Worm (Caenorhabditis elegans): ENCODE results near the gene ZC239.17.
"Not testable (repeated sequence)": the region's sequence is repeated elsewhere in the genome, so short reads cannot be mapped to it uniquely, and the experiment has no call there.

ce11 chrII:3191544-3191943 lies 34.1 kb downstream of the ZC239.17 start, which contains the start of gene Y27F2A.9:
- not testable (repeated sequence) for TF ChIP-seq ces-1 (GFP tag; optimal IDR thresholded peaks at IDR 0.05); ztf-11 (tag; optimal IDR thresholded peaks at IDR 0.05); tbx-8 (GFP tag; optimal IDR thresholded peaks at IDR 0.05); unc-39 (tag; optimal IDR thresholded peaks at IDR 0.05); nhr-237 (tag; optimal IDR thresholded peaks at IDR 0.05); snpc-4 (tag; optimal IDR thresholded peaks at IDR 0.05); elt-1 (tag; optimal IDR thresholded peaks at IDR 0.05; ENCODE audit: borderline replicate concordance, insufficient read depth); hlh-1 (tag; optimal IDR thresholded peaks at IDR 0.05); unc-62 (GFP tag; optimal IDR thresholded peaks at IDR 0.05); M03D4.4 (tag; optimal IDR thresholded peaks at IDR 0.05)

All from whole organism, mixed stage, embryonic.